Fruit fly (Drosophila melanogaster): Measurements from ENCODE around the gene CIA30.

DNA sequence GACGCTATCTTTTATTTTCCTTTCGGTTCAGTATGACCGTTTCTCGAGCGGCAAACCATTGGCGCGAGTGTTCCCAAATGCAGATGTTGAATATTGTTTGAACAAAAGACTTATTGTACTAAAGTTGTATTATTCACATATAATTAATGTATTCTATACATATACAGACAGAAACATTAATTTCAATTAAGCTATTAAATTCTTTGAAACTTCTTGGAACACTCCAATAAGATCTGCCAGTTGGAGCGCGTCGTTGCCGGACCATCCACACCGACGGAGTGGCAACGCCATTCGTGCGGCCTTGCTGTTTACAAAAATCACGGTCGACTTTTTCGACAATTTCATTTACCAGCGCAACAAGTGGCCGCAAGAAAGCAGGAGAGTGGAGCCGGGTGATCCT is 8.3 kb downstream of the CIA30 start, which contains the start of the genes Wdr24 and IntS11:
- TF ChIP-seq psq (optimal IDR thresholded peaks at IDR 0.05) = no peak
- TF ChIP-seq insv (optimal IDR thresholded peaks at IDR 0.05) = no peak
- no peak for TF ChIP-seq Sin3A (optimal IDR thresholded peaks at IDR 0.05)
- no peak for TF ChIP-seq h (optimal IDR thresholded peaks at IDR 0.05)
- TF ChIP-seq ttk (optimal IDR thresholded peaks at IDR 0.05) = no peak
- no peak for TF ChIP-seq Myc (optimal IDR thresholded peaks at IDR 0.05)

All from Kc167 (cell line).